Worm (Caenorhabditis elegans): ENCODE data around the gene ada-2.

Gene ada-2

DNA sequence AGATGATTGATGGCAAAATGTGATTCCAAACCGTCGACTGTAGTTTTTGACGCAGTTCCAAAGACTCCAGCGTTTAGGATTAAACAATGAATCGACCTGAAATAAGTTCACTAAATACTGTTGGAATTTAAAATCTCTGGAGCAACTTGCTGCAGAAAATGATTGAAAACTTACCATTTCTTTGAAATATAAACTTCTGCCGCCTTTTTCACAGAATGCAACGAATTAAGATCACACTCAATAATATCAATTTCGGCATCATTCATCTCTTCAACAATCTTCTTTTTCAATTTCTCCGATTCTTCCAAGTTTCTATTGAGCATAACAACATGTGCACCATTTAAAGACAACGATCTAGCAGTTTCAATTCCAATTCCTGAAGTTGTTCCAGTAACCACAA, 44.4 kb upstream of the ada-2 start:
- TF ChIP-seq ceh-90 (tag; optimal IDR thresholded peaks at IDR 0.05) (no peak), efl-1 (optimal IDR thresholded peaks at IDR 0.05) (no peak), efl-1 (GFP tag; optimal IDR thresholded peaks at IDR 0.05 in 1 of 2) (peak in 1 of 2 experiments; percentile 78)

DNA sequence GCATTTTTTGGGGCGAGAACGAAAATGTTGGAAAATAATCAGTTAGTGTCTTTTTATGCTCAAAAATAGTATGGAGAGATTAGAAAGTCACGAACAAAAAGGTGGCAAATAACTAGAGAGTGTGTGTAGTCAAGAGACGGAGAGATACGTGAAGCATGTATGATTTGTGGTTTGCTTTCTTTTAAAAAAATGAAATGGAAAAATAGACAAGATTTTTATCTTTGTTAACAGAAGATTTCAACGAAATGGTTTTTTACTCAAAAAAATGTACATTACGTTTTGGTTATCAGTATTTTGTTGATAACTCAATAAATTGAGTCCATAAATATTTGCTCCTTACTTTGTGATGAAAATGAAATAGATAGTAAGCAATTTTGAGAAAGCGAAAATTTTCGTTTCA, 43.9 kb upstream of the ada-2 start, which contains the start of gene dhs-7:
Gene dhs-7, minus strand, starts transcription at position 277 of the 400 bp plus-strand sequence.
- TF ChIP-seq elt-2 (tag; optimal IDR thresholded peaks at IDR 0.05) (peak; percentile 44), pqm-1 (tag; optimal IDR thresholded peaks at IDR 0.05) (no peak)

DNA sequence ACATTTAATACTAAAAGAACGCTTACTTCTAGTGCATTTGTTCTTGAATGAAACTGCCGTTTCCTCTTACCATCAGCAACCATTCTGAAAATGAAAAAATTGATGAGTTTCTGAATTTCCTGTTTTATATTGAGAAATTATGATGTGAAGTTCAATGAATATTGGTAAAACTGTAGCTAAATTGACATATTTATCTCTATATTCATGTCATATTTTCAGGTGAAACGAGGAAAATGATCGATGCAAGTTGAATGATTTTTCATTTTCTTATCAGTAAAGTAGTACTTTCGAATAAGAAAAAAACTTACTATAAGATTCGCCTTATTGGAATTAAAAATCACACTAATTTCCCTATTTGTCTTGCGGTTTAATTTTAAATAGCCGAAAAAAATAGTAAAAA, 41.9 kb upstream of the ada-2 start, which contains the start of gene E04F6.15:
Gene E04F6.15, minus strand, starts transcription at position 101 of the 400 bp plus-strand sequence.
- TF ChIP-seq irx-1 (tag; optimal IDR thresholded peaks at IDR 0.05), result no peak
- no peak for TF ChIP-seq nhr-11 (tag; optimal IDR thresholded peaks at IDR 0.05)
- TF ChIP-seq C34B4.2 (tag; optimal IDR thresholded peaks at IDR 0.05), result no peak
- no peak for TF ChIP-seq nhr-20 (tag; optimal IDR thresholded peaks at IDR 0.05)
- no peak for TF ChIP-seq ama-1 (optimal IDR thresholded peaks at IDR 0.05)
- no peak for TF ChIP-seq nhr-12 (tag; optimal IDR thresholded peaks at IDR 0.05)

DNA sequence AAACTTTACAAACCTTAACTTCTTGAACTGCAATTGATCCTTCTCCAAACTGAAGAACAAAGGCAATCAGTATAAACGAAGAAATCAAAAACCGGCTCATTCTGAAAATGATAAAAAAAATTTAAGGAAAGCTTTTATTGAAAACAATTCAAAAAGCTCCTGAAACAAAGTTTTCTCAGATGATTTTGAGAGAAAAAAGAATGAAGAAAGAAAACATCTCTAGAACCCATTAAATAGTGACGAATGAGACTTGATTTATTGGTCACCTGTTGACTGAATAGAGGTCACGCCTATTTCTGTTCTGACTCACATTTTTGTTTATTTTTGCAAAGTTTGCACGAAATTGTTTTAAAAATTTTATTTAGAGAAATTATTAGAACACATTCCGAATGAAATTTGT, 40.8 kb upstream of the ada-2 start, which contains the start of gene E04F6.8:
Gene E04F6.8, minus strand, starts transcription at position 101 of the 400 bp plus-strand sequence.
- TF ChIP-seq vab-15 (tag; optimal IDR thresholded peaks at IDR 0.05), result no peak
- peak; percentile 45 for TF ChIP-seq lin-14 (GFP tag; optimal IDR thresholded peaks at IDR 0.05)
- TF ChIP-seq rnt-1 (tag; optimal IDR thresholded peaks at IDR 0.05), result peak; percentile 14
- peak; percentile 45 for TF ChIP-seq lir-3 (tag; optimal IDR thresholded peaks at IDR 0.05; ENCODE audit: poor library complexity)
- TF ChIP-seq efl-1 (optimal IDR thresholded peaks at IDR 0.05), result no peak
- no peak for TF ChIP-seq efl-1 (GFP tag; optimal IDR thresholded peaks at IDR 0.05 in 1 of 2)
- no peak for TF ChIP-seq alr-1 (tag; optimal IDR thresholded peaks at IDR 0.05; ENCODE audit: borderline replicate concordance)
- no peak for TF ChIP-seq zag-1 (tag; optimal IDR thresholded peaks at IDR 0.05)
- no peak for TF ChIP-seq pqm-1 (tag; optimal IDR thresholded peaks at IDR 0.05)
- TF ChIP-seq tlp-1 (tag; optimal IDR thresholded peaks at IDR 0.05), result no peak
- no peak for TF ChIP-seq unc-30 (tag; optimal IDR thresholded peaks at IDR 0.05)
- no peak for TF ChIP-seq nhr-12 (tag; optimal IDR thresholded peaks at IDR 0.05)
- no peak for TF ChIP-seq mab-9 (GFP tag; IDR thresholded peaks at IDR 0.05)
- TF ChIP-seq fkh-4 (tag; optimal IDR thresholded peaks at IDR 0.05; ENCODE audit: borderline replicate concordance), result no peak

DNA sequence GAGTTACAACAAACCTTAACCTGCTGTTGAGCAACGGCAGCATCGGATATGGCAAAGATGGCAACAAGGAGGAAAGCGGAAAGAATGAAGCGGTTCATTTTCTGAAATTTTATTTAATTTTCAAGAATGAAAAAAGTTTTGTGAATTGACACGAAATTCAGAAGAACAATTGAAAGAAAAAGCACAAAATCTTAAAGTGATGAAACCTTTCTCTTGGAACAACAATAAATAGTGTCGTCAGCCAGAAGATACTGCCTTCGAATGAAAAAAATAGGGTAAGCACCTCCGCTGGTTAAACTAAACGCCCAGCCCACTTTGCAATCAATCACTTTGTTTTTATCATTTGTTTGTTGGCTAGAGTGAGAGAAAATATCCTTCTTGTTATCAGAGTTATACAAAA, 40.0 kb upstream of the ada-2 start, which contains the start of gene E04F6.9:
Gene E04F6.9, minus strand, starts transcription at position 101 of the 400 bp plus-strand sequence.
- TF ChIP-seq ama-1 (optimal IDR thresholded peaks at IDR 0.05), result no peak
- TF ChIP-seq lin-14 (GFP tag; optimal IDR thresholded peaks at IDR 0.05), result no peak
- no peak for TF ChIP-seq lin-13 (GFP tag; optimal IDR thresholded peaks at IDR 0.05)
- no peak for TF ChIP-seq ceh-63 (GFP tag; optimal IDR thresholded peaks at IDR 0.05)
- TF ChIP-seq nhr-237 (tag; optimal IDR thresholded peaks at IDR 0.05), result no peak
- no peak for TF ChIP-seq zip-4 (GFP tag; optimal IDR thresholded peaks at IDR 0.05)
- no peak for TF ChIP-seq nhr-77 (tag; optimal IDR thresholded peaks at IDR 0.05)
- TF ChIP-seq aha-1 (tag; optimal IDR thresholded peaks at IDR 0.05), result no peak
- no peak for TF ChIP-seq ces-1 (GFP tag; optimal IDR thresholded peaks at IDR 0.05)
- no peak for TF ChIP-seq snu-23 (GFP tag; optimal IDR thresholded peaks at IDR 0.05)
- no peak for TF ChIP-seq mef-2 (tag; optimal IDR thresholded peaks at IDR 0.05)
- TF ChIP-seq jun-1 (tag; optimal IDR thresholded peaks at IDR 0.05), result no peak
- TF ChIP-seq skn-1 (tag; optimal IDR thresholded peaks at IDR 0.05), result no peak
- no peak for TF ChIP-seq unc-62 (GFP tag; optimal IDR thresholded peaks at IDR 0.05)
- no peak for TF ChIP-seq ceh-82 (tag; optimal IDR thresholded peaks at IDR 0.05)
- TF ChIP-seq xbp-1 (tag; optimal IDR thresholded peaks at IDR 0.05), result no peak
- no peak for TF ChIP-seq dsc-1 (tag; optimal IDR thresholded peaks at IDR 0.05)
- no peak for TF ChIP-seq C16A3.4 (tag; optimal IDR thresholded peaks at IDR 0.05)
- TF ChIP-seq swsn-7 (tag; optimal IDR thresholded peaks at IDR 0.05), result no peak
- no peak for TF ChIP-seq sptf-1 (tag; optimal IDR thresholded peaks at IDR 0.05)

Data from whole organism, L1 larva.